Worm (Caenorhabditis elegans): ENCODE results near the gene snn-1.

DNA sequence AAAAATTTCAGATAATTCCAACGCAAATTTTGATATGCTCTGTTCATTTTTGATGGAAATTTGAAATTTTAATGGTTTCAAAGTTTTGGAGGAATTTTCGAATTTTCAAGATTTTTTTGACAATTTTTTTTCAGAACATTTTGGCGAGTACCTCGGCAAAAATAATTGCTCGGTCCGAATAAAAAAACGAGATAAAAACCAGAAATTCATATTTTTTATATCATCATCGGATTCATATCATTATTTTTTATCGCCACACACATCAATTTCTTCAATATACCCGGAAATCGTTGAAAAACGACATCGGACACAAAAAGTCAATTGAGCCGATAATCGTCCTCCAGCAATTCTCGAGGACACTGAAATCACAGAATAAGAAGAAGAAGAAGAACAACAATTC is 23.1 kb downstream of the snn-1 start:
- TF ChIP-seq ztf-29 (GFP tag; IDR thresholded peaks at IDR 0.05), result no peak
- TF ChIP-seq ztf-23 (GFP tag; IDR thresholded peaks at IDR 0.05), result no peak
- TF ChIP-seq flt-1 (GFP tag; IDR thresholded peaks at IDR 0.05), result no peak
- no peak for TF ChIP-seq cog-1 (tag; optimal IDR thresholded peaks at IDR 0.05)
- no peak for TF ChIP-seq T22C8.4 (GFP tag; IDR thresholded peaks at IDR 0.05)
- no peak for TF ChIP-seq ref-1 (GFP tag; conservative IDR thresholded peaks at IDR 0.05)

All from whole organism, midembryonic.